Worm (Caenorhabditis elegans): ENCODE measurements around the gene cku-70.
A peak's percentile ranks its signal among the peaks of the same experiment; 100 is the strongest.

Gene cku-70

DNA sequence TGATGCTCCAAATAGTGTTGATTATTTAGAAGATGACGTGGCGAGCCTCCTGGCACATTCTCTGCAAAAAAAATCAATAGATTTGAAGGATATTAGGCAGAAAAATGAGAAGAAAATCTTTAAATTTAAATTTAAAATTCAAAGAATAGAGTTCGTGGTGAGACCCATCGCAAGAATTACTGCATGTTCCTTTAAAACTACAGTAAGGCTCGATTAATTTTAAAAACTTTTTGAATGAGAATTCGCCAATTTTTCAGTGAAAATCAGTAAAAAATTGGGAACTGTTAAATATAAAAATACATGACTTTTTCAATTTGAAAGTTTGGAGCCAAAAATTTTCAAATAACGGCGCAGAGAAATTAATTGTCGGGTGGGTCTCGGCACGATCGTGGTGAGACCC lies 40.5 kb downstream of the cku-70 start, which contains the start of gene tra-1:
tra-1 (minus strand) TSS at position 62 of the 400 bp plus-strand sequence.
- no peak for TF ChIP-seq aly-2 (tag; optimal IDR thresholded peaks at IDR 0.05)
- no peak for TF ChIP-seq ztf-11 (tag; optimal IDR thresholded peaks at IDR 0.05)

DNA sequence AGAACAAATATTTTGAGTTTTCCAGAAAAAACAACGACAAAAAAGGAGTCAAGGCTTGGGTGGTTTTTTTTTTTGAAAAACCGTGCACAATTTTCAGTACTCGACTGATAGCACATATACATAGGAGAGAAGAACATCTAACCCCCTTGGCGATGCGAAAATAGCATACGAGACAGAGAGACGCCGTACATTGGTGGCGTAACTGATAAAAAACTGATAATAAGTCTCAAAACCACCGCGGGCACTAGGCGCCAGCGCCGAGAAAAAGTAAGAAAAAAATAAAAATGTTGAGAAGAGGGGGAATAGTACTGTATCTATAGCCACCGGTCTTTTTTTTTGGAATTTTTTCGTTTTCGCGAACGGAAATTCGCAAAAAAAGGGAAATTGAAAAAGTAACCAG lies 40.9 kb downstream of the cku-70 start:
- peak; percentile 12 for TF ChIP-seq sma-9 (GFP tag; optimal IDR thresholded peaks at IDR 0.05)
- no peak for TF ChIP-seq sma-9 (tag; optimal IDR thresholded peaks at IDR 0.05)
- no peak for TF ChIP-seq ztf-1 (GFP tag; conservative IDR thresholded peaks at IDR 0.05)

DNA sequence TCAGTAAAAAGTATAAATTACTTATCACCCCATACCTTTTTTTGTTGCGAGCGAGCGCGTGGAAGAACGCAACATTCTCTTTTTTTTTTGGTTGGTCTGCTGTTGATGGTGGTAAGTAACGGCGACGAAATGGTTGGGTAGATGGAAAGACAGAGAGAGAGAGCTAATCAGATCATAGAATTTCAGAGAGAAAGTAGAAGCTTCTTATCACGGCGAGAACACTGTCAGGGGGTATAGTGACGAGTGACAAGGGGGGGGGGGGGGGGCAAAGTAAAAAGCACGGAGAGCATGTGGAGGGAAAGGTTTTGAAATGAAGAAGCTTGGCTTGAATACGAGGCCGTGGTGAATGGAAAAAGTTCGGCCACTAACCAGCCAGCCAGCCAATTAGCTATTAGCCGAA lies 42.7 kb downstream of the cku-70 start:
- TF ChIP-seq peb-1 (tag; optimal IDR thresholded peaks at IDR 0.05): no peak
- no peak for TF ChIP-seq lin-39 (tag; optimal IDR thresholded peaks at IDR 0.05)
- peak; percentile 20 for TF ChIP-seq fos-1 (tag; optimal IDR thresholded peaks at IDR 0.05)
- no peak for TF ChIP-seq ceh-82 (tag; optimal IDR thresholded peaks at IDR 0.05)
- TF ChIP-seq ztf-1 (GFP tag; conservative IDR thresholded peaks at IDR 0.05): no peak
- TF ChIP-seq sma-9 (GFP tag; optimal IDR thresholded peaks at IDR 0.05): no peak
- no peak for TF ChIP-seq sma-9 (tag; optimal IDR thresholded peaks at IDR 0.05)

DNA sequence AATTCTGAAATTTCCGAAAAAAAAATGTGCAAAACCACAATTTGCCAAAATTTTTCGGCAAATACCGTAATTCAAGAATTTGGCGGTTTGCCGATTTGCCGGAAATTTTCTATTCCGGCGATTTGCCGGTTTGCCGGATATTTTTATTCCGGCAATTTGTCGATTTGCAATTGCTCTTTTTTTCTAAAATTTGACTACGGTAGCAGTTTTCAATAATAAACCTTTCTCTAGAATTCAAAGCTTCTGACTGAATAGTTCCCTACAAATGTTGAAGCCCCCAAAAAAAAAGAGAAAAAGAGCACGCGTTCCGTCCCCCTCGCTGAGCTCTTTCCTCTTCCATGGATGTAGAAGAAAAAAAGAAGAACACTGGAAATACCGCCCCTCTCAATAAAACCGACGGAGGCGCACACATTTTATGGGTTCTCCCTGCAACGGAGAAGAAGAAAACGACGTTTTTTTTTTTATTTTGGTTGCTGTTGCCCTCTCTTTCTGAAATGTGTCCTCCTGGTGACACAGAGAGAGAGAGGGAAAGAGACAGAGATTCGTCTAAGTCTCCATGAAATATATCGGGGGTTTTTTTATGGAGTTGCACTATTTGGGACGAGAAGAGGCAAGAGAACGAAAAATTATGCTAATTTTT lies 46.4 kb downstream of the cku-70 start:
- TF ChIP-seq lsy-2 (tag; optimal IDR thresholded peaks at IDR 0.05) (peak in 1 of 2 experiments; percentile 37), C34F6.9 (tag; optimal IDR thresholded peaks at IDR 0.05) (peak; percentile 7), gmeb-1 (tag; optimal IDR thresholded peaks at IDR 0.05) (no peak), sma-9 (GFP tag; optimal IDR thresholded peaks at IDR 0.05) (peak; percentile 7), sma-9 (tag; optimal IDR thresholded peaks at IDR 0.05) (no peak), zag-1 (tag; optimal IDR thresholded peaks at IDR 0.05) (peak; percentile 11)

- TF ChIP-seq ztf-4 (tag; optimal IDR thresholded peaks at IDR 0.05): no peak
- TF ChIP-seq aly-2 (tag; optimal IDR thresholded peaks at IDR 0.05): no peak
- no peak for TF ChIP-seq alr-1 (tag; optimal IDR thresholded peaks at IDR 0.05)
- TF ChIP-seq unc-62 (GFP tag; optimal IDR thresholded peaks at IDR 0.05): no peak
- no peak for TF ChIP-seq lin-11 (tag; optimal IDR thresholded peaks at IDR 0.05)
- TF ChIP-seq snpc-4 (tag; optimal IDR thresholded peaks at IDR 0.05): peak; percentile 7
- no peak for TF ChIP-seq ztf-11 (tag; optimal IDR thresholded peaks at IDR 0.05)
- TF ChIP-seq unc-55 (GFP tag; optimal IDR thresholded peaks at IDR 0.05): peak; percentile 62
- peak; percentile 3 for TF ChIP-seq crh-2 (tag; optimal IDR thresholded peaks at IDR 0.05)
- no peak for TF ChIP-seq nhr-10 (tag; optimal IDR thresholded peaks at IDR 0.05)
- no peak for TF ChIP-seq ztf-1 (GFP tag; conservative IDR thresholded peaks at IDR 0.05)
- peak; percentile 36 for TF ChIP-seq nhr-129 (tag; optimal IDR thresholded peaks at IDR 0.05)
- TF ChIP-seq C34F6.9 (tag; optimal IDR thresholded peaks at IDR 0.05): peak; percentile 67
- TF ChIP-seq zag-1 (tag; optimal IDR thresholded peaks at IDR 0.05): peak; percentile 86
- no peak for TF ChIP-seq mbf-1 (tag; optimal IDR thresholded peaks at IDR 0.05)
- TF ChIP-seq nhr-25 (tag; optimal IDR thresholded peaks at IDR 0.05): no peak
- TF ChIP-seq lin-13 (GFP tag; optimal IDR thresholded peaks at IDR 0.05): no peak
- TF ChIP-seq F13H6.1 (tag; optimal IDR thresholded peaks at IDR 0.05): peak; percentile 78
- TF ChIP-seq mab-5 (tag; optimal IDR thresholded peaks at IDR 0.05): peak; percentile 47
- peak in 1 of 2 experiments; percentile 68 for TF ChIP-seq lsy-2 (tag; optimal IDR thresholded peaks at IDR 0.05)
- peak; percentile 23 for TF ChIP-seq sma-9 (GFP tag; optimal IDR thresholded peaks at IDR 0.05)
- TF ChIP-seq sma-9 (tag; optimal IDR thresholded peaks at IDR 0.05): no peak
- peak; percentile 32 for TF ChIP-seq Y55F3AM.14 (GFP tag; optimal IDR thresholded peaks at IDR 0.05)
- no peak for TF ChIP-seq ceh-82 (tag; optimal IDR thresholded peaks at IDR 0.05)
- peak in 1 of 2 experiments; percentile 62 for TF ChIP-seq mdl-1 (tag; optimal IDR thresholded peaks at IDR 0.05)
Measured at ce11 chrIII:11202992-11203391, 48.4 kb downstream of the cku-70 start.

DNA sequence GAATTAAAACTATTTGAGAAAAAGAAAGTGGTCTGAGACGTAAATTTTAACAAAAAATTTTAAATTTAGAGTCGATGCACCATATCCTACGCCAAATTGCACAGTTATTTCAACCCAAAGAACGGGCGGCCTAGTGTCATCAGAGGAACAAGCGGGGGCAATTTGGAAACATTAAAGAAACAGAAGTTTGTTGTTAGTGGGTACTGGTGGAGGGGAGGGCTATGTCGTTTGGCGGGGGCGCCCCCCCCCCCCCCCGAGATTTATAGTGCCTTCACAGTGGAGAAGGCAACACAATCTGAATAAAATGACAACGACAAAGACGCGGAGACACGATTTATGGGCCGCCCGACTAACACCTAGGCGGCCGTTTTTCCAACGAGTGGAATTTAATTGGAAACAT lies 52.2 kb downstream of the cku-70 start:
- TF ChIP-seq ztf-1 (GFP tag; conservative IDR thresholded peaks at IDR 0.05) (no peak), lin-39 (tag; optimal IDR thresholded peaks at IDR 0.05) (no peak), Y55F3AM.14 (GFP tag; optimal IDR thresholded peaks at IDR 0.05) (no peak), F13H6.1 (tag; optimal IDR thresholded peaks at IDR 0.05) (no peak), nhr-77 (tag; optimal IDR thresholded peaks at IDR 0.05) (no peak), nhr-12 (tag; optimal IDR thresholded peaks at IDR 0.05) (no peak), elt-3 (tag; optimal IDR thresholded peaks at IDR 0.05) (no peak), dmd-4 (tag; optimal IDR thresholded peaks at IDR 0.05) (no peak), nhr-237 (tag; optimal IDR thresholded peaks at IDR 0.05) (no peak), nhr-6 (tag; optimal IDR thresholded peaks at IDR 0.05) (no peak), lsy-2 (tag; optimal IDR thresholded peaks at IDR 0.05) (no peak), egl-27 (tag; optimal IDR thresholded peaks at IDR 0.05) (no peak), zag-1 (tag; optimal IDR thresholded peaks at IDR 0.05) (no peak), C34F6.9 (tag; optimal IDR thresholded peaks at IDR 0.05) (no peak), lin-13 (GFP tag; optimal IDR thresholded peaks at IDR 0.05) (no peak), mab-5 (tag; optimal IDR thresholded peaks at IDR 0.05) (no peak)

Measured in whole organism, L2 larva.